Fruit fly (Drosophila melanogaster) whole organism, pupa: ENCODE measurements around the gene gce.

ENCODE experiments used
- CG10348 ChIP-seq: fragments of 200-800 bp; sonication (Bioruptor generic); IDR thresholded peaks from 2 replicates; pipeline ENCODE4 v1.3.6; 2022; ENCODE audit warnings: missing biosample characterization, missing genetic modification characterization
- CG12605 ChIP-seq: fragments of 200-800 bp; sonication (Bioruptor generic); IDR thresholded peaks from 2 replicates; pipeline ENCODE4 v1.3.6; 2022; ENCODE audit warnings: missing biosample characterization, missing genetic modification characterization
- CG13204 ChIP-seq: fragments of 200-800 bp; sonication (Bioruptor generic); optimal IDR thresholded peaks from 2 replicates; lab custom pipeline; 2018; ENCODE audit warnings: missing biosample characterization, mild to moderate bottlenecking, missing genetic modification characterization, moderate library complexity
- CG14655 ChIP-seq: fragments of 200-800 bp; sonication (Bioruptor generic); optimal IDR thresholded peaks from 3 replicates; lab custom pipeline; 2017; ENCODE audit warnings: mild to moderate bottlenecking, missing biosample characterization, missing genetic modification reagents, missing genetic modification characterization
- CG15710 ChIP-seq: fragments of 200-800 bp; sonication (Bioruptor generic); optimal IDR thresholded peaks from 2 replicates; lab custom pipeline; 2018; ENCODE audit warnings: missing biosample characterization, mild to moderate bottlenecking, missing genetic modification characterization, moderate library complexity
- CG17806 ChIP-seq: fragments of 200-800 bp; sonication (Bioruptor generic); optimal IDR thresholded peaks from 2 replicates; lab custom pipeline; 2018; ENCODE audit warnings: missing biosample characterization, mild to moderate bottlenecking, missing genetic modification characterization, moderate library complexity
- CG32121 ChIP-seq: fragments of 200-800 bp; sonication (Bioruptor generic); IDR thresholded peaks from 2 replicates; pipeline ENCODE4 v1.3.6; 2022; ENCODE audit warnings: missing biosample characterization, missing genetic modification characterization
- CG34367 ChIP-seq: fragments of 200-800 bp; sonication (Bioruptor generic); optimal IDR thresholded peaks from 2 replicates; lab custom pipeline; 2018; ENCODE audit warnings: missing biosample characterization, mild to moderate bottlenecking, missing genetic modification characterization
- CG4496 ChIP-seq: fragments of 200-800 bp; sonication (Bioruptor generic); IDR thresholded peaks from 3 replicates; pipeline ENCODE4 v1.3.6; 2022; ENCODE audit warnings: missing biosample characterization, missing genetic modification characterization
- CG8159 ChIP-seq: fragments of 200-800 bp; sonication (Bioruptor generic); optimal IDR thresholded peaks from 3 replicates; lab custom pipeline; 2018; ENCODE audit warnings: missing biosample characterization, mild to moderate bottlenecking, missing genetic modification characterization, moderate library complexity
- CG8301 ChIP-seq: fragments of 200-800 bp; sonication (Bioruptor generic); optimal IDR thresholded peaks from 2 replicates; lab custom pipeline; 2018; ENCODE audit warnings: missing biosample characterization, mild to moderate bottlenecking, missing genetic modification characterization
- CG9948 ChIP-seq: fragments of 200-800 bp; sonication (Bioruptor generic); optimal IDR thresholded peaks from 2 replicates; lab custom pipeline; 2018; ENCODE audit warnings: missing biosample characterization, mild to moderate bottlenecking, missing genetic modification characterization, moderate library complexity
- D1 ChIP-seq: fragments of 200-800 bp; sonication (Bioruptor generic); optimal IDR thresholded peaks from 2 replicates; lab custom pipeline; 2018; ENCODE audit warnings: missing biosample characterization, mild to moderate bottlenecking, missing genetic modification characterization, moderate library complexity
- EcR ChIP-seq: fragments of 200-800 bp; sonication (Bioruptor generic); optimal IDR thresholded peaks from 3 replicates; lab custom pipeline; 2019; ENCODE audit warnings: missing biosample characterization, missing genetic modification characterization, mild to moderate bottlenecking, moderate library complexity, missing genetic modification reagents
- Ets98B ChIP-seq: fragments of 200-800 bp; sonication (Bioruptor generic); IDR thresholded peaks from 2 replicates; pipeline ENCODE4 v1.3.6; 2022; ENCODE audit warnings: missing biosample characterization, missing genetic modification characterization
- Pif1A ChIP-seq: fragments of 200-800 bp; sonication (Bioruptor generic); optimal IDR thresholded peaks from 3 replicates; lab custom pipeline; 2016; ENCODE audit warnings: missing biosample characterization, missing genetic modification characterization
- Pif1B ChIP-seq: fragments of 200-800 bp; sonication (Bioruptor generic); optimal IDR thresholded peaks from 3 replicates; lab custom pipeline; 2016; ENCODE audit warnings: missing biosample characterization, missing genetic modification characterization
- Snoo ChIP-seq: fragments of 200-800 bp; sonication (Bioruptor generic); optimal IDR thresholded peaks from 3 replicates; lab custom pipeline; 2017; ENCODE audit warnings: missing biosample characterization, mild to moderate bottlenecking, missing genetic modification characterization, inconsistent platforms
- fd96Ca ChIP-seq: fragments of 200-800 bp; sonication (Bioruptor generic); IDR thresholded peaks from 3 replicates; pipeline ENCODE4 v1.3.6; 2022; ENCODE audit warnings: missing biosample characterization, missing genetic modification characterization
- gl ChIP-seq: fragments of 200-800 bp; sonication (Bioruptor generic); optimal IDR thresholded peaks from 2 replicates; lab custom pipeline; 2018; ENCODE audit warnings: missing biosample characterization, mild to moderate bottlenecking, missing genetic modification characterization
- rn ChIP-seq: fragments of 200-800 bp; sonication (Bioruptor generic); IDR thresholded peaks from 2 replicates; pipeline ENCODE4 v1.3.6; 2022; ENCODE audit warnings: missing biosample characterization, missing genetic modification characterization

Gene gce

dm6 chrX:15298298-15299069, 918 bp downstream of the gce start:
- TF ChIP-seq CG8301 (tag; lab: Kevin White, UChicago): peak; percentile 91
- peak; percentile 70 for TF ChIP-seq Pif1A (GFP tag; lab: Kevin White, UChicago)
- TF ChIP-seq CG13204 (GFP tag; lab: Kevin White, UChicago): peak; percentile 99
- TF ChIP-seq CG34367: peak; percentile 82
- peak; percentile 92 for TF ChIP-seq CG10348 (GFP tag; lab: Robert Waterston, UW)
- TF ChIP-seq Snoo (tag; lab: Kevin White, UChicago): peak; percentile 87
- peak; percentile 57 for TF ChIP-seq D1 (tag; lab: Kevin White, UChicago)
- peak; percentile 85 for TF ChIP-seq CG9948
- TF ChIP-seq EcR (GFP tag; lab: Kevin White, UChicago): peak; percentile 79
- peak; percentile 66 for TF ChIP-seq Pif1B (GFP tag; lab: Kevin White, UChicago)
- peak; percentile 92 for TF ChIP-seq CG8159 (tag; lab: Kevin White, UChicago)
- TF ChIP-seq fd96Ca (GFP tag; lab: Robert Waterston, UW): peak; percentile 91
- TF ChIP-seq CG14655 (GFP tag; lab: Kevin White, UChicago): peak; percentile 95
- peak; percentile 89 for TF ChIP-seq CG15710 (tag; lab: Kevin White, UChicago)
- peak; percentile 85 for TF ChIP-seq rn (GFP tag; lab: Robert Waterston, UW)
- peak; percentile 94 for TF ChIP-seq CG32121
- TF ChIP-seq CG12605 (GFP tag; lab: Robert Waterston, UW): peak; percentile 78
- peak; percentile 88 for TF ChIP-seq Ets98B (GFP tag; lab: Robert Waterston, UW)
- peak; percentile 92 for TF ChIP-seq CG4496 (GFP tag; lab: Robert Waterston, UW)
- TF ChIP-seq gl (tag; lab: Kevin White, UChicago): peak; percentile 47
- peak; percentile 77 for TF ChIP-seq CG17806

- TF ChIP-seq CG8159 (tag; lab: Kevin White, UChicago) (no peak), fd96Ca (GFP tag; lab: Robert Waterston, UW) (no peak), CG10348 (GFP tag; lab: Robert Waterston, UW) (no peak), CG8301 (tag; lab: Kevin White, UChicago) (no peak), CG12605 (GFP tag; lab: Robert Waterston, UW) (no peak)
These were observed 2.6 kb downstream of the gce start for dm6 chrX:15299927-15300740.

dm6 chrX:15301175-15301574, 3.6 kb downstream of the gce start:
- TF ChIP-seq CG4496 (GFP tag; lab: Robert Waterston, UW) (no peak), gl (tag; lab: Kevin White, UChicago) (no peak), CG34367 (no peak), Ets98B (GFP tag; lab: Robert Waterston, UW) (no peak), Pif1B (GFP tag; lab: Kevin White, UChicago) (no peak), D1 (tag; lab: Kevin White, UChicago) (no peak), fd96Ca (GFP tag; lab: Robert Waterston, UW) (no peak), CG17806 (no peak)

- TF ChIP-seq CG32121 (no peak), Snoo (tag; lab: Kevin White, UChicago) (peak; percentile 27)
These were observed 5.9 kb downstream of the gce start for dm6 chrX:15303176-15304115.

- TF ChIP-seq CG12605 (GFP tag; lab: Robert Waterston, UW): no peak
- TF ChIP-seq CG8159 (tag; lab: Kevin White, UChicago): peak; percentile 2
- TF ChIP-seq CG4496 (GFP tag; lab: Robert Waterston, UW): 0 out of 3 replicates have a peak, but pooled peaks have one; percentile 36
- TF ChIP-seq CG14655 (GFP tag; lab: Kevin White, UChicago): peak; percentile 7
- TF ChIP-seq CG34367: no peak
These were observed 6.6 kb downstream of the gce start for dm6 chrX:15304211-15304610.
